Fruit fly (Drosophila melanogaster) whole organism, embryonic: ENCODE data around the gene CG5079.

Experiments
- Ada2b ChIP-seq: fragments of 200-800 bp; sonication (Bioruptor generic); IDR thresholded peaks from 2 replicates; pipeline ENCODE4 v1.3.6; 2022; ENCODE audit warnings: missing biosample characterization, missing genetic modification characterization
- Blimp-1 ChIP-seq: fragments of 200-800 bp; sonication (Bioruptor generic); optimal IDR thresholded peaks from 3 replicates; lab custom pipeline; 2018; ENCODE audit warnings: missing biosample characterization, missing genetic modification characterization, mild to moderate bottlenecking, moderate library complexity, missing genetic modification reagents
- CG11504 ChIP-seq: fragments of 200-800 bp; sonication (Bioruptor generic); optimal IDR thresholded peaks from 3 replicates; lab custom pipeline; 2019; ENCODE audit warnings: missing biosample characterization, mild to moderate bottlenecking, missing genetic modification characterization, moderate library complexity
- CG11696 ChIP-seq: fragments of 200-800 bp; sonication (Bioruptor generic); IDR thresholded peaks from 2 replicates; pipeline ENCODE4 v1.3.6; 2022; ENCODE audit warnings: missing biosample characterization, missing genetic modification characterization
- CG12391 ChIP-seq: fragments of 200-800 bp; sonication (Bioruptor generic); optimal IDR thresholded peaks from 3 replicates; lab custom pipeline; 2018; ENCODE audit warnings: missing biosample characterization, mild to moderate bottlenecking, missing genetic modification characterization, moderate library complexity
- CG14710 ChIP-seq: fragments of 200-800 bp; sonication (Bioruptor generic); optimal IDR thresholded peaks from 3 replicates; lab custom pipeline; 2019; ENCODE audit warnings: missing biosample characterization, mild to moderate bottlenecking, missing genetic modification characterization, moderate library complexity
- CG14965 ChIP-seq: fragments of 200-800 bp; sonication (Bioruptor generic); optimal IDR thresholded peaks from 2 replicates; lab custom pipeline; 2016; ENCODE audit warnings: missing biosample characterization, missing genetic modification characterization, borderline replicate concordance
- CG17829 ChIP-seq: fragments of 200-800 bp; optimal IDR thresholded peaks from 2 replicates; lab custom pipeline; 2019; ENCODE audit warnings: missing biosample characterization, mild to moderate bottlenecking, missing genetic modification characterization, moderate library complexity
- CG17912 ChIP-seq: fragments of 200-800 bp; sonication (Bioruptor generic); optimal IDR thresholded peaks from 2 replicates; lab custom pipeline; 2018; ENCODE audit warnings: missing biosample characterization, mild to moderate bottlenecking, missing genetic modification characterization
- CG1792 ChIP-seq: fragments of 200-800 bp; sonication (Bioruptor generic); optimal IDR thresholded peaks from 2 replicates; lab custom pipeline; 2016; ENCODE audit warnings: missing biosample characterization, missing genetic modification characterization
- CG18262 ChIP-seq: fragments of 200-800 bp; optimal IDR thresholded peaks from 3 replicates; lab custom pipeline; 2019; ENCODE audit warnings: missing biosample characterization, mild to moderate bottlenecking, missing genetic modification characterization, moderate library complexity
- CG18764 ChIP-seq: fragments of 200-800 bp; sonication (Bioruptor generic); optimal IDR thresholded peaks from 3 replicates; lab custom pipeline; 2016; ENCODE audit warnings: missing biosample characterization, missing genetic modification characterization
- CG32767 ChIP-seq: fragments of 200-800 bp; sonication (Bioruptor generic); IDR thresholded peaks from 2 replicates; pipeline ENCODE4 v1.3.6; 2022; ENCODE audit warnings: missing biosample characterization, missing genetic modification characterization
- CG34376 ChIP-seq: fragments of 200-800 bp; sonication (Bioruptor generic); optimal IDR thresholded peaks from 2 replicates; lab custom pipeline; 2018; ENCODE audit warnings: missing biosample characterization, mild to moderate bottlenecking, missing genetic modification characterization
- CG4328 ChIP-seq: fragments of 200-800 bp; sonication (Bioruptor generic); optimal IDR thresholded peaks from 3 replicates; lab custom pipeline; 2017; ENCODE audit warnings: missing biosample characterization, missing genetic modification reagents, missing genetic modification characterization
- CG6813 ChIP-seq: fragments of 200-800 bp; sonication (Bioruptor generic); optimal IDR thresholded peaks from 2 replicates; lab custom pipeline; 2017; ENCODE audit warnings: missing biosample characterization, missing genetic modification characterization, mild to moderate bottlenecking, moderate library complexity, missing genetic modification reagents
- CG7271 ChIP-seq: fragments of 200-800 bp; sonication (Bioruptor generic); optimal IDR thresholded peaks from 2 replicates; lab custom pipeline; 2018; ENCODE audit warnings: missing biosample characterization, mild to moderate bottlenecking, missing genetic modification characterization, moderate library complexity
- CG9727 ChIP-seq: fragments of 200-800 bp; sonication (Bioruptor generic); optimal IDR thresholded peaks from 3 replicates; lab custom pipeline; 2017; ENCODE audit warnings: missing biosample characterization, mild to moderate bottlenecking, missing genetic modification characterization
- D19B ChIP-seq: fragments of 200-800 bp; sonication (Bioruptor generic); optimal IDR thresholded peaks from 2 replicates; lab custom pipeline; 2017; ENCODE audit warnings: missing biosample characterization, mild to moderate bottlenecking, missing genetic modification characterization
- Dip2 ChIP-seq: fragments of 200-800 bp; sonication (Bioruptor generic); IDR thresholded peaks from 2 replicates; pipeline ENCODE4 v1.3.6; 2022; ENCODE audit warnings: missing biosample characterization, missing genetic modification characterization
- E2f2 ChIP-seq: fragments of 200-800 bp; sonication (Bioruptor generic); IDR thresholded peaks from 2 replicates; pipeline ENCODE4 v1.3.6; 2022; ENCODE audit warnings: missing biosample characterization, missing genetic modification characterization
- Eip74EF ChIP-seq, 2 experiments: fragments of 200-800 bp in 1 of 2; fragments of >200 bp in 1 of 2; sonication (Bioruptor generic) in 1 of 2; optimal IDR thresholded peaks; 2 replicates each; lab custom pipeline; 2017 to 2019; ENCODE audit warnings: missing biosample characterization in 2 of 2, missing genetic modification characterization in 2 of 2, mild to moderate bottlenecking in 1 of 2, moderate library complexity in 1 of 2
- HLHmδ ChIP-seq: fragments of 200-800 bp; sonication (Bioruptor generic); optimal IDR thresholded peaks from 2 replicates; lab custom pipeline; 2018; ENCODE audit warnings: missing biosample characterization, mild to moderate bottlenecking, missing genetic modification characterization, moderate library complexity
- Max ChIP-seq: fragments of 200-800 bp; sonication (Bioruptor generic); optimal IDR thresholded peaks from 2 replicates; lab custom pipeline; 2016; ENCODE audit warnings: missing biosample characterization, mild to moderate bottlenecking, missing genetic modification characterization
- Med ChIP-seq: fragments of 200-800 bp; sonication (Bioruptor generic); peaks from one replicate; lab custom pipeline; 2016; ENCODE audit warnings: missing biosample characterization, missing genetic modification characterization, mild to moderate bottlenecking, inconsistent platforms, moderate library complexity
- Mrtf ChIP-seq: fragments of 200-800 bp; sonication (Bioruptor generic); IDR thresholded peaks from 3 replicates; pipeline ENCODE4 v1.3.6; 2022; ENCODE audit warnings: missing biosample characterization, missing genetic modification characterization
- Nf-YA ChIP-seq: fragments of 200-800 bp; sonication (Bioruptor generic); IDR thresholded peaks from 2 replicates; pipeline ENCODE4 v1.3.6; 2022; ENCODE audit warnings: missing biosample characterization, missing genetic modification characterization
- Nf-YB ChIP-seq: fragments of 200-800 bp; sonication (Bioruptor generic); optimal IDR thresholded peaks from 3 replicates; lab custom pipeline; 2019; ENCODE audit warnings: missing biosample characterization, mild to moderate bottlenecking, missing genetic modification characterization, moderate library complexity
- NfI ChIP-seq: fragments of 200-800 bp; sonication (Bioruptor generic); optimal IDR thresholded peaks from 3 replicates; lab custom pipeline; 2018; ENCODE audit warnings: missing biosample characterization, mild to moderate bottlenecking, missing genetic modification characterization, moderate library complexity
- Oli ChIP-seq: fragments of 200-800 bp; sonication (Bioruptor generic); optimal IDR thresholded peaks from 2 replicates; lab custom pipeline; 2018; ENCODE audit warnings: missing biosample characterization, mild to moderate bottlenecking, missing genetic modification characterization, moderate library complexity
- Sox100B ChIP-seq: fragments of 200-800 bp; sonication (Bioruptor generic); optimal IDR thresholded peaks from 3 replicates; lab custom pipeline; 2018; ENCODE audit warnings: missing biosample characterization, mild to moderate bottlenecking, missing genetic modification characterization
- aop ChIP-seq: fragments of 200-800 bp; sonication (Bioruptor generic); IDR thresholded peaks from 2 replicates; pipeline ENCODE4 v1.3.6; 2022; ENCODE audit warnings: missing biosample characterization, missing genetic modification characterization
- az2 ChIP-seq: fragments of 200-800 bp; sonication (Bioruptor generic); optimal IDR thresholded peaks from 3 replicates; lab custom pipeline; 2016; ENCODE audit warnings: missing biosample characterization, missing genetic modification characterization
- bcd ChIP-seq: fragments of 200-800 bp; sonication (Bioruptor generic); optimal IDR thresholded peaks from 2 replicates; lab custom pipeline; 2017; ENCODE audit warnings: missing biosample characterization, mild to moderate bottlenecking, missing genetic modification characterization
- crol ChIP-seq: fragments of 200-800 bp; sonication (Bioruptor generic); IDR thresholded peaks from 2 replicates; pipeline ENCODE4 v1.3.6; 2022; ENCODE audit warnings: missing biosample characterization, missing genetic modification characterization
- ems ChIP-seq: fragments of 200-800 bp; sonication (Bioruptor generic); optimal IDR thresholded peaks from 3 replicates; lab custom pipeline; 2016; ENCODE audit warnings: missing biosample characterization, missing genetic modification characterization
- ewg ChIP-seq: fragments of 200-800 bp; sonication (Bioruptor generic); optimal IDR thresholded peaks from 3 replicates; lab custom pipeline; 2017; ENCODE audit warnings: mild to moderate bottlenecking, missing biosample characterization, missing genetic modification reagents, missing genetic modification characterization
- ftz-f1 ChIP-seq: fragments of 200-800 bp; sonication (Bioruptor generic); optimal IDR thresholded peaks from 2 replicates; lab custom pipeline; 2016; ENCODE audit warnings: missing biosample characterization, missing genetic modification characterization
- gem ChIP-seq: fragments of 200-800 bp; sonication (Bioruptor generic); optimal IDR thresholded peaks from 2 replicates; lab custom pipeline; 2019; ENCODE audit warnings: missing biosample characterization, mild to moderate bottlenecking, missing genetic modification characterization, moderate library complexity
- inv ChIP-seq: fragments of 200-800 bp; sonication (Bioruptor generic); IDR thresholded peaks from 2 replicates; pipeline ENCODE4 v1.3.6; 2022; ENCODE audit warnings: missing biosample characterization, missing genetic modification characterization; ENCODE audit not compliant: partially characterized antibody
- odd ChIP-seq: fragments of 200-800 bp; sonication (Bioruptor generic); optimal IDR thresholded peaks from 2 replicates; lab custom pipeline; 2017; ENCODE audit warnings: missing biosample characterization, mild to moderate bottlenecking, missing genetic modification characterization
- org-1 ChIP-seq: fragments of 200-800 bp; sonication (Bioruptor generic); optimal IDR thresholded peaks from 2 replicates; lab custom pipeline; 2017; ENCODE audit warnings: missing biosample characterization, missing genetic modification characterization
- pho ChIP-seq: fragments of 200-800 bp; sonication (Bioruptor generic); optimal IDR thresholded peaks from 2 replicates; lab custom pipeline; 2016; ENCODE audit warnings: missing biosample characterization, missing genetic modification characterization
- phol ChIP-seq: fragments of 200-800 bp; sonication (Bioruptor generic); optimal IDR thresholded peaks from 3 replicates; lab custom pipeline; 2018; ENCODE audit warnings: missing biosample characterization, mild to moderate bottlenecking, missing genetic modification characterization, moderate library complexity
- pum ChIP-seq: fragments of 200-800 bp; sonication (Bioruptor generic); optimal IDR thresholded peaks from 2 replicates; lab custom pipeline; 2016; ENCODE audit warnings: missing biosample characterization, missing genetic modification characterization
- salm ChIP-seq: fragments of 200-800 bp; sonication (Bioruptor generic); optimal IDR thresholded peaks from 2 replicates; lab custom pipeline; 2018; ENCODE audit warnings: missing biosample characterization, mild to moderate bottlenecking, missing genetic modification characterization
- sens ChIP-seq: fragments of 200-800 bp; sonication (Bioruptor generic); peaks from one replicate; lab custom pipeline; 2016; ENCODE audit warnings: missing biosample characterization, missing genetic modification characterization
- sens-2 ChIP-seq: fragments of 200-800 bp; sonication (Bioruptor generic); IDR thresholded peaks from 2 replicates; pipeline ENCODE4 v1.3.6; 2022; ENCODE audit warnings: missing biosample characterization, missing genetic modification characterization
- sima ChIP-seq: fragments of 200-800 bp; sonication (Bioruptor generic); optimal IDR thresholded peaks from 2 replicates; lab custom pipeline; 2016; ENCODE audit warnings: missing biosample characterization, missing genetic modification characterization
- stc ChIP-seq: fragments of 200-800 bp; sonication (Bioruptor generic); IDR thresholded peaks from 2 replicates; pipeline ENCODE4 v1.3.6; 2022; ENCODE audit warnings: missing biosample characterization, missing genetic modification characterization
- tx ChIP-seq: fragments of 200-800 bp; sonication (Bioruptor generic); optimal IDR thresholded peaks from 2 replicates; lab custom pipeline; 2016; ENCODE audit warnings: missing biosample characterization, missing genetic modification characterization

CG5079 gene

dm6 chr3R:25631079-25631478 lies 17.6 kb downstream of the CG5079 start (continued):
- TF ChIP-seq CG11504 (peak; percentile 76), phol (peak; percentile 64), ewg (GFP tag; lab: Kevin White, UChicago) (peak; percentile 48), sens (peak; percentile 95), CG17829 (peak; percentile 52), NfI (GFP tag; lab: Kevin White, UChicago) (peak; percentile 66), tx (GFP tag; lab: Kevin White, UChicago) (peak; percentile 46), Nf-YB (GFP tag; lab: Kevin White, UChicago) (no peak), CG6813 (GFP tag; lab: Kevin White, UChicago) (peak; percentile 50), salm (tag; lab: Kevin White, UChicago) (peak; percentile 1), CG17912 (GFP tag; lab: Kevin White, UChicago) (no peak), sima (GFP tag; lab: Kevin White, UChicago) (peak; percentile 15), CG32767 (GFP tag; lab: Robert Waterston, UW) (peak; percentile 72), Nf-YA (GFP tag; lab: Robert Waterston, UW) (peak; percentile 67), az2 (GFP tag; lab: Kevin White, UChicago) (peak; percentile 43), stc (GFP tag; lab: Robert Waterston, UW) (peak; percentile 65), Eip74EF (GFP tag; optimal IDR thresholded peaks at IDR 0.05; lab: Kevin White, UChicago) (peak in 1 of 2 experiments; percentile 34), crol (GFP tag; lab: Robert Waterston, UW) (peak; percentile 80), Blimp-1 (GFP tag; lab: Kevin White, UChicago) (peak; percentile 66), E2f2 (GFP tag; lab: Robert Waterston, UW) (no peak; the same call in 1 of the 2 replicates), CG12391 (tag; lab: Kevin White, UChicago) (peak; percentile 66), CG34376 (peak; percentile 27), odd (GFP tag; lab: Kevin White, UChicago) (no peak), ftz-f1 (GFP tag; lab: Kevin White, UChicago) (no peak), Oli (tag; lab: Kevin White, UChicago) (peak; percentile 68), CG18764 (peak; percentile 40), CG14710 (peak; percentile 32), HLHmδ (GFP tag; lab: Kevin White, UChicago) (no peak), bcd (GFP tag; lab: Kevin White, UChicago) (peak; percentile 72), CG18262 (tag; lab: Kevin White, UChicago) (peak; percentile 62), CG9727 (GFP tag; lab: Kevin White, UChicago) (peak; percentile 56), D19B (no peak), CG7271 (tag; lab: Kevin White, UChicago) (no peak), Mrtf (GFP tag; lab: Robert Waterston, UW) (peak; percentile 56; the same call in 1 of the 3 replicates), Med (GFP tag; lab: Kevin White, UChicago) (peak; percentile 95), inv (GFP tag; lab: Robert Waterston, UW) (no peak), CG14965 (GFP tag; lab: Kevin White, UChicago) (peak; percentile 26), sens-2 (peak; percentile 26; the same call in 1 of the 2 replicates), Max (GFP tag; lab: Kevin White, UChicago) (peak; percentile 17), CG11696 (GFP tag; lab: Robert Waterston, UW) (no peak), Dip2 (GFP tag; lab: Robert Waterston, UW) (no peak), org-1 (peak; percentile 62), CG4328 (GFP tag; lab: Kevin White, UChicago) (peak; percentile 30), gem (peak; percentile 79), Ada2b (GFP tag; lab: Robert Waterston, UW) (peak; percentile 79), CG1792 (GFP tag; lab: Kevin White, UChicago) (peak; percentile 61), ems (GFP tag; lab: Kevin White, UChicago) (peak; percentile 50), pum (GFP tag; lab: Kevin White, UChicago) (peak; percentile 65), aop (GFP tag; lab: Robert Waterston, UW) (no peak), Sox100B (GFP tag; lab: Kevin White, UChicago) (no peak), pho (GFP tag; lab: Kevin White, UChicago) (peak; percentile 58)
